Worm (Caenorhabditis elegans) whole organism, L4 larva: ENCODE data around the gene Y6D1A.2.

ENCODE experiments used
- F37D6.2 ChIP-seq: sonication (generic microtip); optimal IDR thresholded peaks from 2 replicates; lab custom pipeline; 2016; ENCODE audit warnings: mild to moderate bottlenecking, missing genetic modification characterization, missing compliant biosample characterization
- T20F7.1 ChIP-seq: fragments of 200-800 bp; sonication (Bioruptor generic); optimal IDR thresholded peaks from 2 replicates; lab custom pipeline; 2018; ENCODE audit warnings: mild to moderate bottlenecking, missing genetic modification characterization, missing compliant biosample characterization
- ZK337.2 ChIP-seq: fragments of 200-800 bp; sonication (Bioruptor generic); IDR thresholded peaks from 2 replicates; pipeline ENCODE4 v1.3.6; 2022; ENCODE audit warnings: missing genetic modification reagents, missing genetic modification characterization, missing compliant biosample characterization
- aly-2 ChIP-seq: sonication (generic microtip); optimal IDR thresholded peaks from 2 replicates; lab custom pipeline; 2018; ENCODE audit warnings: missing biosample characterization, missing genetic modification characterization
- ama-1 ChIP-seq: fragments of 150-350 bp; optimal IDR thresholded peaks from 2 replicates; lab custom pipeline; 2014; ENCODE audit warnings: inconsistent platforms, mixed read lengths
- ceh-44 ChIP-seq: fragments of 200-800 bp; sonication (Bioruptor generic); IDR thresholded peaks from 2 replicates; pipeline ENCODE4 v1.3.6; 2022; ENCODE audit warnings: missing genetic modification reagents, missing genetic modification characterization, missing compliant biosample characterization
- ceh-82 ChIP-seq: sonication (generic microtip); optimal IDR thresholded peaks from 2 replicates; lab custom pipeline; 2017; ENCODE audit warnings: missing biosample characterization, missing genetic modification characterization
- daf-16 ChIP-seq, 3 experiments: sonication (generic microtip); optimal IDR thresholded peaks; 2 replicates each; lab custom pipeline; 2016 to 2017; ENCODE audit warnings: missing genetic modification characterization in 3 of 3, missing genetic modification reagents in 3 of 3, mild to moderate bottlenecking in 2 of 3, missing compliant biosample characterization in 2 of 3, missing biosample characterization in 1 of 3, moderate library complexity in 1 of 3
- dpl-1 ChIP-seq: fragments of 150-350 bp; optimal IDR thresholded peaks from 2 replicates; lab custom pipeline; 2014; ENCODE audit warnings: missing biosample characterization, missing genetic modification reagents, missing genetic modification characterization
- gei-8 ChIP-seq: fragments of 200-800 bp; sonication (Bioruptor generic); optimal IDR thresholded peaks from 2 replicates; lab custom pipeline; 2018; ENCODE audit warnings: mild to moderate bottlenecking, missing genetic modification characterization, missing compliant biosample characterization
- hlh-11 ChIP-seq: fragments of 200-800 bp; sonication (Bioruptor generic); optimal IDR thresholded peaks from 2 replicates; lab custom pipeline; 2018; ENCODE audit warnings: mild to moderate bottlenecking, missing genetic modification characterization, missing compliant biosample characterization
- hlh-30 ChIP-seq: sonication (generic microtip); optimal IDR thresholded peaks from 2 replicates; lab custom pipeline; 2017; ENCODE audit warnings: antibody characterized with exemption, mild to moderate bottlenecking, missing genetic modification characterization, missing compliant biosample characterization; ENCODE audit not compliant: insufficient read depth
- lin-13 ChIP-seq: fragments of 150-350 bp; optimal IDR thresholded peaks from 2 replicates; lab custom pipeline; 2014; ENCODE audit warnings: missing biosample characterization, missing genetic modification reagents, missing genetic modification characterization
- lin-38 ChIP-seq: fragments of 200-800 bp; sonication (Bioruptor generic); IDR thresholded peaks from 2 replicates; pipeline ENCODE4 v1.3.6; 2022; ENCODE audit warnings: missing genetic modification reagents, missing genetic modification characterization, missing compliant biosample characterization
- lsy-2 ChIP-seq, 2 experiments: fragments of 150-350 bp in 1 of 2; sonication (generic microtip) in 1 of 2; optimal IDR thresholded peaks; 2 replicates each; lab custom pipeline; 2014 to 2017; ENCODE audit warnings: missing biosample characterization in 2 of 2, missing genetic modification characterization in 2 of 2
- mdl-1 ChIP-seq, 2 experiments: fragments of 150-350 bp in 1 of 2; sonication (generic microtip) in 1 of 2; optimal IDR thresholded peaks; 2 replicates each; lab custom pipeline; 2014 to 2017; ENCODE audit warnings: missing biosample characterization in 2 of 2, missing genetic modification characterization in 2 of 2
- mep-1 ChIP-seq: fragments of 150-350 bp; sonication (generic microtip); optimal IDR thresholded peaks from 3 replicates; lab custom pipeline; 2014; ENCODE audit warnings: missing biosample characterization, missing genetic modification characterization
- mes-2 ChIP-seq: sonication (generic microtip); optimal IDR thresholded peaks from 2 replicates; lab custom pipeline; 2016; ENCODE audit warnings: missing genotype, mild to moderate bottlenecking, missing genetic modification characterization, missing compliant biosample characterization; ENCODE audit not compliant: poor library complexity, severe bottlenecking
- mxl-2 ChIP-seq: fragments of 200-800 bp; sonication (Bioruptor generic); conservative IDR thresholded peaks from 2 replicates; pipeline ENCODE4 v1.3.6; 2022; ENCODE audit warnings: missing genetic modification reagents, missing genetic modification characterization, missing compliant biosample characterization
- mxl-3 ChIP-seq: fragments of 200-800 bp; sonication (Bioruptor generic); optimal IDR thresholded peaks from 2 replicates; lab custom pipeline; 2018; ENCODE audit warnings: mild to moderate bottlenecking, missing genetic modification characterization, missing compliant biosample characterization
- nhr-10 ChIP-seq: fragments of 150-350 bp; optimal IDR thresholded peaks from 2 replicates; lab custom pipeline; 2014; ENCODE audit warnings: missing biosample characterization, missing genetic modification characterization
- nhr-237 ChIP-seq: sonication (generic microtip); optimal IDR thresholded peaks from 2 replicates; lab custom pipeline; 2017; ENCODE audit warnings: missing biosample characterization, missing genetic modification characterization
- nhr-28 ChIP-seq: fragments of 150-350 bp; optimal IDR thresholded peaks from 2 replicates; lab custom pipeline; 2014; ENCODE audit warnings: missing biosample characterization, missing genetic modification characterization
- nhr-6 ChIP-seq: fragments of 150-350 bp; optimal IDR thresholded peaks from 2 replicates; lab custom pipeline; 2014; ENCODE audit warnings: missing biosample characterization, missing genetic modification characterization
- pha-4 ChIP-seq, 2 experiments: fragments of 150-350 bp in 1 of 2; fragments of 200-800 bp in 1 of 2; sonication (Bioruptor generic) in 1 of 2; IDR thresholded peaks in 1 of 2; optimal IDR thresholded peaks in 1 of 2; 2 replicates each; pipeline versions ENCODE4 v1.3.6 to Lab custom; 2014 to 2022; ENCODE audit warnings: missing genetic modification characterization in 2 of 2, missing genetic modification reagents in 2 of 2, missing biosample characterization in 1 of 2, missing compliant biosample characterization in 1 of 2
- pqm-1 ChIP-seq: sonication (generic microtip); optimal IDR thresholded peaks from 2 replicates; lab custom pipeline; 2017; ENCODE audit warnings: missing biosample characterization, missing genetic modification characterization
- spr-3 ChIP-seq: fragments of 200-800 bp; sonication (Bioruptor generic); optimal IDR thresholded peaks from 2 replicates; lab custom pipeline; 2018; ENCODE audit warnings: mild to moderate bottlenecking, missing genetic modification characterization, missing compliant biosample characterization
- tag-97 ChIP-seq: fragments of 200-800 bp; sonication (Bioruptor generic); IDR thresholded peaks from 2 replicates; pipeline ENCODE4 v1.3.6; 2022; ENCODE audit warnings: missing genetic modification characterization, missing compliant biosample characterization
- unc-62 ChIP-seq, 3 experiments: fragments of 150-350 bp in 1 of 3; sonication (generic microtip); optimal IDR thresholded peaks in 2 of 3; peaks in 1 of 3; 1 replicate in 1 of 3; 2 replicates in 2 of 3; lab custom pipeline; 2014 to 2017; ENCODE audit warnings: missing biosample characterization in 3 of 3, missing genetic modification characterization in 3 of 3, missing genetic modification reagents in 3 of 3, missing genotype in 1 of 3
- vab-7 ChIP-seq: fragments of 200-800 bp; sonication (Bioruptor generic); IDR thresholded peaks from 2 replicates; pipeline ENCODE4 v1.3.6; 2022; ENCODE audit warnings: missing genetic modification reagents, missing genetic modification characterization, missing compliant biosample characterization
- zag-1 ChIP-seq: fragments of 150-350 bp; optimal IDR thresholded peaks from 2 replicates; lab custom pipeline; 2014; ENCODE audit warnings: missing biosample characterization, missing genetic modification characterization

The Y6D1A.2 gene

DNA sequence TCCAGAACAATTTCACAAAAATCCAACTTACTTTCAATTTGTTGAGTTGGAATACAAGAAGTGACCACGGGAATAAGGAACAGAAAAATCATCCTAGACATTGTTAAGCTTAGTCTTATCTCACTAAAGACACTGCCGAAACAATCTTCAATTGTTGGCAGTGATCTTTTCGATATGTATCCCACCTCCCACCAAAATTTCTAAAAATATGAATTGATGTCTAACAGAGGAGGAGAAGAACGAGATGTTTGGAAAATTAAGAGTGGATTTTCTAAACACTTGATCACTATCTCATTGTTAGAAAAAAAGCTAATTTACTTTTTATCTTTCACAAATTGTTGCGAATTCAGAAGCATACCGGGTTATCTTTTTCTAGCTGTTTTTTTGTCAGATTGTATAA lies 12.8 kb upstream of the Y6D1A.2 start, which contains the start of gene clec-144:
Gene clec-144 (minus strand): TSS at position 101 of the 400 bp plus-strand sequence.
- TF ChIP-seq gei-8 (GFP tag; lab: Kevin White, UChicago) (no peak), ZK337.2 (GFP tag; lab: Robert Waterston, UW) (no peak), unc-62 (GFP tag; optimal IDR thresholded peaks at IDR 0.05 in 1 of 2; lab: Kevin White, UChicago) (peak in 1 of 2 experiments; percentile 37), unc-62 (tag; optimal IDR thresholded peaks at IDR 0.05; lab: Kevin White, UChicago) (no peak), ceh-44 (GFP tag; lab: Robert Waterston, UW) (no peak)
- TF ChIP-seq, all 104 proteins: peak for 1

DNA sequence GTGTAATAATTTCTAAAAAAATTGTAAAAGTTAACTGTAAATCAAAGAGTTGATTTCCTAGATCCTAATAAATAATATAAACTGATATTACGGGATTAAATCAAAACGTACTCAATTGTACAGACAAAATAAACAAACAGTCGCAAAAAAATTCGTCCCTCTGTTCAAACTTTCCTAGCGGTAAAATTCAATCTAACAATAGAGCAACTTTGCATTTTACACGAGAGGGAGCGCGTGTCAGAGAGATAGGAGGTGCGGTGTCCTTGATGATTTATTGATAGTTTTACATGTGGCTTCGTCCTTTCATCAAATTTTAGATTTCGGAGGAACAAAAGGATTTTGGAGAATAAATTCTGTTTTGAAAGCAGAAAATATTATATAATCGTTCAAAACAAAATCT lies 10.9 kb upstream of the Y6D1A.2 start:
- TF ChIP-seq pha-4 (GFP tag; IDR thresholded peaks at IDR 0.05; lab: Robert Waterston, UW), result no peak
- peak; percentile 70 for TF ChIP-seq pha-4 (tag; optimal IDR thresholded peaks at IDR 0.05; lab: Kevin White, UChicago)
- TF ChIP-seq mdl-1 (tag; optimal IDR thresholded peaks at IDR 0.05; lab: Kevin White, UChicago), result peak in 1 of 2 experiments; percentile 60
- TF ChIP-seq lsy-2 (tag; optimal IDR thresholded peaks at IDR 0.05; lab: Kevin White, UChicago), result peak in 1 of 2 experiments; percentile 60
- TF ChIP-seq nhr-28 (tag; lab: Kevin White, UChicago), result peak; percentile 46
- TF ChIP-seq hlh-30 (tag; lab: Kevin White, UChicago), result peak; percentile 91
- TF ChIP-seq tag-97 (GFP tag; lab: Robert Waterston, UW), result no peak
- TF ChIP-seq aly-2, result no peak
- TF ChIP-seq unc-62 (GFP tag; optimal IDR thresholded peaks at IDR 0.05 in 1 of 2; lab: Kevin White, UChicago), result peak in 1 of 2 experiments; percentile 95
- no peak for TF ChIP-seq unc-62 (tag; optimal IDR thresholded peaks at IDR 0.05; lab: Kevin White, UChicago)
- peak; percentile 25 for TF ChIP-seq dpl-1
- no peak for TF ChIP-seq F37D6.2 (tag; lab: Kevin White, UChicago)
- TF ChIP-seq hlh-11 (tag; lab: Kevin White, UChicago), result peak; percentile 18
- peak; percentile 63 for TF ChIP-seq mes-2 (tag; lab: Kevin White, UChicago)
- TF ChIP-seq ceh-82 (tag; lab: Kevin White, UChicago), result no peak
- TF ChIP-seq mxl-3 (GFP tag; lab: Kevin White, UChicago), result peak; percentile 82
- no peak for TF ChIP-seq daf-16 (GFP tag; optimal IDR thresholded peaks at IDR 0.05; lab: Kevin White, UChicago)
- peak; percentile 12 for TF ChIP-seq daf-16 (tag; optimal IDR thresholded peaks at IDR 0.05; lab: Kevin White, UChicago)
- TF ChIP-seq lin-38 (GFP tag; lab: Robert Waterston, UW), result no peak
- peak; percentile 35 for TF ChIP-seq nhr-6
- peak; percentile 32 for TF ChIP-seq pqm-1 (tag; lab: Kevin White, UChicago)

DNA sequence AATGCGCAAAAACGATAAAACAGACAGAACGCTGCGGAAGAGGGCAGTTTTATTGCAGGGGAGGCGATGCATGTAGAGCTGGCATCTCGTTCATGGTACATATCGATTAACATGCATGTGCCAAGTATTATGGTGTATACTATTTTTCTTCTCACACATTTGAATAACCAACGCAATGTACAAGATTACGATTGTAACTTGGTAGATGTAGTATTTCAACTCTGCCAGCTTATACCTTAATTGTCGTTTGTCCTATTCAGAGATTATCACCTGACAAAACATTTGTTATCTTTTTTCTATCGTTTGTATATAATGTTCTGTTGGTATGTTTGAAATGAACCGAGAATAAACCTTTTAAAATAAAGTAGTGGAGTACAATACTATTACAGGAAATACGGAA lies 10.2 kb upstream of the Y6D1A.2 start, which contains the start of gene pes-5:
Gene pes-5 (minus strand): TSS at position 101 of the 400 bp plus-strand sequence.
- TF ChIP-seq T20F7.1 (GFP tag; lab: Kevin White, UChicago) (no peak), ceh-82 (tag; lab: Kevin White, UChicago) (no peak), lin-13 (GFP tag; lab: Kevin White, UChicago) (no peak), mep-1 (tag; lab: Kevin White, UChicago) (no peak), nhr-237 (tag; lab: Kevin White, UChicago) (no peak), nhr-10 (no peak), zag-1 (no peak), unc-62 (GFP tag; optimal IDR thresholded peaks at IDR 0.05 in 1 of 2; lab: Kevin White, UChicago) (no peak), unc-62 (tag; optimal IDR thresholded peaks at IDR 0.05; lab: Kevin White, UChicago) (no peak), ama-1 (lab: Kevin White, UChicago) (no peak), vab-7 (GFP tag; lab: Robert Waterston, UW) (no peak), mxl-2 (GFP tag; lab: Robert Waterston, UW) (no peak), gei-8 (GFP tag; lab: Kevin White, UChicago) (no peak)

ce11 chrII:11823566-11824308 lies 4.0 kb upstream of the Y6D1A.2 start, which contains the start of gene Y6D1A.1:
TSS of gene Y6D1A.1 (minus strand) at chrII:11823616.
- TF ChIP-seq unc-62 (GFP tag; optimal IDR thresholded peaks at IDR 0.05 in 1 of 2; lab: Kevin White, UChicago) (peak in 1 of 2 experiments; percentile 55), unc-62 (tag; optimal IDR thresholded peaks at IDR 0.05; lab: Kevin White, UChicago) (no peak), spr-3 (GFP tag; lab: Kevin White, UChicago) (no peak)
- TF ChIP-seq, all 104 proteins: peak for 1
